Worm (Caenorhabditis elegans): Measurements from ENCODE around the gene C25A8.5.

C25A8.5 gene

DNA sequence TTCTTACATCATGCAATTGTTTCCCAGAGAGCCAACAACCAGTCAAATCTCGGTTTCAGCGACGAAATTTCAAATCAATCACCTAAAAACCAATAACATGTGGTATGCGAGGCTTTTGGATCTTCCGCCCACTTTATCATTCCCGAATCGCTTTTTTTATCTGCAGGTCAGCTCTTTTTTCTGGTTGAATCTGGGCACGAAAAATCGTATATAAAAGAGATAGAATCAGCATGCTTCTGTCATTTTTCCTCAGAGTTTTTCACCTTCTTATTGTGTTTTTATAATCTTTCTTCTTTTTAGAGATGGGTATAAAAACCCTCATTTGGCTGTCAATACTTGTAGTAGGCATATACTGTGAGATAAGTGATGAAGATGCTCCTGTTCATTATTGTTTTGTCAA is 4.0 kb downstream of the C25A8.5 start, which contains the start of gene cht-3:
Gene cht-3 (plus strand): TSS at position 301 of the 400 bp plus-strand sequence.
- TF ChIP-seq fos-1 (tag; optimal IDR thresholded peaks at IDR 0.05) (no peak), lin-11 (tag; optimal IDR thresholded peaks at IDR 0.05) (no peak), mbf-1 (tag; optimal IDR thresholded peaks at IDR 0.05) (no peak), nhr-77 (tag; optimal IDR thresholded peaks at IDR 0.05) (no peak), nhr-21 (tag; optimal IDR thresholded peaks at IDR 0.05) (no peak)

DNA sequence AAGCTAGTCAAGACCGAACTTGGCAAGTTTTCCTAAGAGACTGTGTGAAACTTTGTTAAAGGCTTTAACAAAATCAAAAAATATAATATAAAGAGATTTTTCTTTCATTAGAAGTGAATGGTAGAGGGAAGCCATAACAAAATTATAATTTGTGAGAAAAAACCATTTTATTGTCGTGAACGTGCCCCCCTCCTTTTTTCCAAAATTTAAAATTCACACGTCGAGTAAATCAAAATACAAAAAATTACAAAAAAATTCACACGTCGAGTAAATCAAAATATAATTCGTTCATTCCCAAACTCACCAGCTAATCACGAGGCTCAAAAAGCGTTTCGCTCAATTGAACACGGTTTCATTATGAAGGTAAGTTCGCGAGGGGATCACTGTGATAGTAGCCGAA is 10.2 kb downstream of the C25A8.5 start, which contains the start of gene C25A8.2:
Gene C25A8.2 (plus strand): TSS at position 301 of the 400 bp plus-strand sequence.
- TF ChIP-seq nhr-11 (tag; optimal IDR thresholded peaks at IDR 0.05) (no peak), nhr-25 (tag; optimal IDR thresholded peaks at IDR 0.05) (no peak)

- no peak for TF ChIP-seq F13H6.1 (tag; optimal IDR thresholded peaks at IDR 0.05)
- no peak for TF ChIP-seq nhr-6 (tag; optimal IDR thresholded peaks at IDR 0.05)
- no peak for TF ChIP-seq sem-4 (tag; optimal IDR thresholded peaks at IDR 0.05)
- TF ChIP-seq unc-55 (GFP tag; optimal IDR thresholded peaks at IDR 0.05) = no peak
- no peak for TF ChIP-seq C34F6.9 (tag; optimal IDR thresholded peaks at IDR 0.05)
- TF ChIP-seq nhr-21 (tag; optimal IDR thresholded peaks at IDR 0.05) = no peak
- TF ChIP-seq mbf-1 (tag; optimal IDR thresholded peaks at IDR 0.05) = no peak
These were observed 10.9 kb downstream of the C25A8.5 start for ce11 chrIV:7010195-7010594.

DNA sequence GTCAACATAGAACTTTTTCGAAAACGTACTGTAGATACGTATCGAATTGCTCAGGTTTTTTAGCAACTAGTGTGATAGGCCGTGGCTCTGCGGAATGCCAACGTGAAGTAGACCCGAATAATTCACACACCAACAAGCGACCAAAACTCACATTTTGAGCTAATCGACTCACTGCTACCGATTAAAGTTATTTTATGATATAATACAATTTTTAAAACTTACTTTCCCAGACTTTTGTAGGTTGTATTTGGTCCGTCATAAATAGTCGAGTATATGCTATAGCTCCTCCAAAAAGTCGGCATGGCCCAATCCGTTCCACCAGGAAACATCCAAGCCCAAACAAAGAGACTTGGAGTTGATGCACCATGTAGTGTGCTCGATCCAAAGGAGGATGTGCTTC is 11.5 kb downstream of the C25A8.5 start, which contains the start of gene C25A8.1:
Gene C25A8.1 (plus strand): TSS at position 301 of the 400 bp plus-strand sequence.
- TF ChIP-seq gmeb-1 (tag; optimal IDR thresholded peaks at IDR 0.05) (no peak), C34F6.9 (tag; optimal IDR thresholded peaks at IDR 0.05) (no peak), nhr-23 (tag; optimal IDR thresholded peaks at IDR 0.05) (no peak), elt-3 (tag; optimal IDR thresholded peaks at IDR 0.05) (no peak), R02D3.7 (tag; optimal IDR thresholded peaks at IDR 0.05) (no peak), dmd-4 (tag; optimal IDR thresholded peaks at IDR 0.05) (no peak), zag-1 (tag; optimal IDR thresholded peaks at IDR 0.05) (no peak), nhr-6 (tag; optimal IDR thresholded peaks at IDR 0.05) (no peak), peb-1 (tag; optimal IDR thresholded peaks at IDR 0.05) (no peak), mab-5 (tag; optimal IDR thresholded peaks at IDR 0.05) (no peak), ama-1 (optimal IDR thresholded peaks at IDR 0.05) (no peak), skn-1 (tag; optimal IDR thresholded peaks at IDR 0.05) (no peak), nhr-11 (tag; optimal IDR thresholded peaks at IDR 0.05) (no peak), ztf-4 (tag; optimal IDR thresholded peaks at IDR 0.05) (no peak), ztf-11 (tag; optimal IDR thresholded peaks at IDR 0.05) (no peak), snpc-4 (tag; optimal IDR thresholded peaks at IDR 0.05) (no peak)

DNA sequence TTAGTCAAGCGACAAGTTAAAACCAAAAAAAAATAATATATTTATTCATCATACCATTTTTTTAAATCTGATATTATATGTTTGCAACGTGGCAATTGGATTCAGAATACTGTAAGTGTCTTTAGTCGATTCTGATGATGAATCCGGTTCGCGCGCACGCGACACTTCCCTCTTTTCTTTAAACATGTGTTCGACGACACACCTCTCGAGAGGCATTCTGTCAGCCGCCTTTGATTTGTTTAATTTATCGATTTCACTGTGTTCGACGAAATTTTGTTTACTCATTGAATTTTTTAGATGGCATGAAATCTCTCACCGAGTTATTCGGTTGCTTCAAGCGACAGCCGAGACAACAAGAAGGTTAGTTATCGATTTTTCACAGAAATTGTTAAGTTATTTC is 12.4 kb downstream of the C25A8.5 start, which contains the start of gene trxr-1:
Gene trxr-1 (plus strand): TSS at position 227 of the 400 bp plus-strand sequence.
- TF ChIP-seq nhr-12 (tag; optimal IDR thresholded peaks at IDR 0.05) (no peak), C34F6.9 (tag; optimal IDR thresholded peaks at IDR 0.05) (no peak), nhr-129 (tag; optimal IDR thresholded peaks at IDR 0.05) (no peak), unc-39 (tag; optimal IDR thresholded peaks at IDR 0.05) (no peak), fos-1 (tag; optimal IDR thresholded peaks at IDR 0.05) (no peak), nhr-25 (tag; optimal IDR thresholded peaks at IDR 0.05) (no peak), nhr-237 (tag; optimal IDR thresholded peaks at IDR 0.05) (no peak)

ce11 chrIV:7012214-7012613 is 12.9 kb downstream of the C25A8.5 start:
- no peak for TF ChIP-seq ztf-1 (GFP tag; conservative IDR thresholded peaks at IDR 0.05)
- no peak for TF ChIP-seq peb-1 (tag; optimal IDR thresholded peaks at IDR 0.05)
- no peak for TF ChIP-seq lsy-2 (tag; optimal IDR thresholded peaks at IDR 0.05)
- no peak for TF ChIP-seq nhr-25 (tag; optimal IDR thresholded peaks at IDR 0.05)
- TF ChIP-seq nhr-237 (tag; optimal IDR thresholded peaks at IDR 0.05) = no peak
- TF ChIP-seq sem-4 (tag; optimal IDR thresholded peaks at IDR 0.05) = no peak
- no peak for TF ChIP-seq egl-27 (tag; optimal IDR thresholded peaks at IDR 0.05)
- TF ChIP-seq lin-13 (GFP tag; optimal IDR thresholded peaks at IDR 0.05) = no peak

Measured in whole organism, L2 larva.